Worm (Caenorhabditis elegans) whole organism, early embryonic: Measurements from ENCODE around the gene swt-1.

Experiments used
- B0310.2 ChIP-seq: sonication (generic microtip); optimal IDR thresholded peaks from 2 replicates; lab custom pipeline; 2016; ENCODE audit warnings: mild to moderate bottlenecking, missing genetic modification characterization, missing compliant biosample characterization
- F13C5.2 ChIP-seq: sonication (generic microtip); optimal IDR thresholded peaks from 2 replicates; lab custom pipeline; 2017; ENCODE audit warnings: mild to moderate bottlenecking, missing genetic modification characterization, inconsistent platforms, missing compliant biosample characterization
- aly-1 ChIP-seq: sonication (generic microtip); optimal IDR thresholded peaks from 2 replicates; lab custom pipeline; 2016; ENCODE audit warnings: missing genetic modification characterization, missing compliant biosample characterization
- ama-1 ChIP-seq: fragments of 150-350 bp; optimal IDR thresholded peaks from 2 replicates; lab custom pipeline; 2014
- ceh-13 ChIP-seq: fragments of 200-800 bp; sonication (Bioruptor generic); optimal IDR thresholded peaks from 2 replicates; lab custom pipeline; 2018; ENCODE audit warnings: mild to moderate bottlenecking, missing genetic modification characterization, missing compliant biosample characterization
- ceh-36 ChIP-seq: sonication (generic microtip); optimal IDR thresholded peaks from 2 replicates; lab custom pipeline; 2016; ENCODE audit warnings: missing genetic modification characterization, inconsistent platforms, missing compliant biosample characterization
- ets-7 ChIP-seq: sonication (generic microtip); optimal IDR thresholded peaks from 2 replicates; lab custom pipeline; 2016; ENCODE audit warnings: missing genotype, missing genetic modification characterization, missing compliant biosample characterization
- flt-1 ChIP-seq: fragments of 200-800 bp; sonication (Bioruptor generic); IDR thresholded peaks from 2 replicates; pipeline ENCODE4 v1.3.6; 2022; ENCODE audit warnings: missing genetic modification characterization, missing compliant biosample characterization
- hmbx-1 ChIP-seq: sonication (generic microtip); optimal IDR thresholded peaks from 2 replicates; lab custom pipeline; 2016; ENCODE audit warnings: mild to moderate bottlenecking, missing genetic modification characterization, missing compliant biosample characterization
- hmg-4 ChIP-seq: fragments of 200-800 bp; sonication (Bioruptor generic); optimal IDR thresholded peaks from 2 replicates; lab custom pipeline; 2018; ENCODE audit warnings: mild to moderate bottlenecking, missing genetic modification characterization, missing compliant biosample characterization
- hnd-1 ChIP-seq: sonication (generic microtip); optimal IDR thresholded peaks from 2 replicates; lab custom pipeline; 2016; ENCODE audit warnings: missing genetic modification characterization, missing compliant biosample characterization
- pes-1 ChIP-seq: fragments of 200-800 bp; sonication (Bioruptor generic); IDR thresholded peaks from 2 replicates; pipeline ENCODE4 v1.3.6; 2022; ENCODE audit warnings: missing genetic modification reagents, missing genetic modification characterization, missing compliant biosample characterization
- scrt-1 ChIP-seq: fragments of 200-800 bp; sonication (Bioruptor generic); IDR thresholded peaks from 2 replicates; pipeline ENCODE4 v1.3.6; 2022; ENCODE audit warnings: missing genetic modification characterization, missing compliant biosample characterization
- sea-1 ChIP-seq: fragments of 200-800 bp; sonication (Bioruptor generic); conservative IDR thresholded peaks from 2 replicates; pipeline ENCODE4 v1.3.6; 2022; ENCODE audit warnings: missing genetic modification characterization, missing compliant biosample characterization
- tbx-11 ChIP-seq: fragments of 200-800 bp; sonication (Bioruptor generic); IDR thresholded peaks from 2 replicates; pipeline ENCODE4 v1.3.6; 2022; ENCODE audit warnings: missing genetic modification characterization, missing compliant biosample characterization
- tbx-37 ChIP-seq: fragments of 200-800 bp; sonication (Bioruptor generic); conservative IDR thresholded peaks from 2 replicates; pipeline ENCODE4 v1.3.6; 2022; ENCODE audit warnings: missing genetic modification reagents, missing genetic modification characterization, missing compliant biosample characterization
- tra-4 ChIP-seq: sonication (generic microtip); optimal IDR thresholded peaks from 2 replicates; lab custom pipeline; 2017; ENCODE audit warnings: missing genetic modification characterization, missing compliant biosample characterization

Gene swt-1

DNA sequence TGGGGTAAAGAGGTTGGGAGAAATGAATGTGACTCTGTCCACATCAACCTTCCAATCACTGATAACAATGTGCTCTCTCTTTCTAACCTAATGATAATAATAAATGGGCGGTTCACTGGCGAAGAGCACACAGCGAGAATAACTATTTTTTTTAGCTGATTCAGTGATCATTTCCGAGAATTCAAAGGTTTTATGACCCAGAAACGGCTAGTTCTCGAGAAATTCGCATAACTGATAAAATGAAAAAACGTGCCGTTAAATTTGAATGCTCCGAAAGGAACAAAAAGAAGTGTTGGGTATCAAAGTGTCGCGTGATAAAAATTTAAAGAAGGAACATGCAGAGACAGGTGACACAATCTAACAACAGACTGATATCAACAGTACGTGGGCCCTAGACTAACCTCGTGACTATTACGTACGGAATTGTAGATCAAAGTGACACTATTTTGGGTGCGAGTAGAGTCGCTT lies 11.5 kb upstream of the swt-1 start:
- TF ChIP-seq tbx-11 (no peak), hmbx-1 (tag; lab: Kevin White, UChicago) (no peak)

DNA sequence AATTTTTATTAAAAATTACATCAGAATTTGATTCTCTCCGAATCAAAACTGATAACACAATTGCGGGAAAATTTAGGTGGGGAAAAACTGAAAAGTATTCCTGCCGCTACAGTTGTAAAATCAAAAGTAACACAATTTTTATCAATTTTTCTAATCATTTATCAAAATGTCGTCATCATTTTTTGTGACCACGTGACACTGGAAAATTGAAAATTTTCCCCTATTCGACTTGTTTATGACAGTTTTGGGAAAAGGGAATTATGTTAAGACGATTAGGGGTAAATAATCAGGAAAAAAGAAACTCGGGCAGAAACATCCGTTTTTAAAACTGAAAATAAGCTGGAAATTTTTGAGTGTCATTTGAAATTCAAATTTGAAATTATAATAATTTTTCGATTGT lies 10.5 kb upstream of the swt-1 start:
- TF ChIP-seq ceh-36 = no peak
- no peak for TF ChIP-seq ama-1 (lab: Kevin White, UChicago)
- no peak for TF ChIP-seq tbx-37 (GFP tag; lab: Robert Waterston, UW)
- TF ChIP-seq ceh-13 (GFP tag; lab: Kevin White, UChicago) = no peak
- TF ChIP-seq pes-1 (GFP tag; lab: Robert Waterston, UW) = no peak
- TF ChIP-seq sea-1 (GFP tag; lab: Robert Waterston, UW) = no peak
- TF ChIP-seq tra-4 (tag; lab: Kevin White, UChicago) = no peak

DNA sequence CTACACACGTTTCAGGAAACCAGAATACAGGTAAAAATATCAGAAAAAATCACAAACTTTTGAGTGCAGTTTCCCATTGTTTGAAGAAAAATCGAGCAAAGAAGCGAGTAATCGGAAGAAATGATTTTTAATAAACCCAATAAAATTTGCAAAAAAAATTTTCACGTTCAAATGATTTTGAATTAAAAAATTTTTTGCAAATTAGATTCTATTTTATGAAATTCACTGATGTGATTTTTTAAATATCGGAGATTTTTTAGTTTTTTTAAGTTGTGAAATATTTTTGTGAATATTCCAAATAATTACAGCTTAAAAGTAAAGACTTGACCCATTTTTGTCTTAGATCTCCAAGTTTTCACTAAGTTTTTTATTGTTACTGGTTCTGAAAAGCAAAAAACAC lies 9.1 kb upstream of the swt-1 start, which contains the start of gene pnp-1:
Gene pnp-1, minus strand, starts transcription at position 101 of the 400 bp plus-strand sequence.
- TF ChIP-seq ets-7 (no peak), hmg-4 (GFP tag; lab: Kevin White, UChicago) (no peak), ama-1 (lab: Kevin White, UChicago) (no peak), scrt-1 (no peak), B0310.2 (tag; lab: Kevin White, UChicago) (no peak), ceh-13 (GFP tag; lab: Kevin White, UChicago) (no peak)

DNA sequence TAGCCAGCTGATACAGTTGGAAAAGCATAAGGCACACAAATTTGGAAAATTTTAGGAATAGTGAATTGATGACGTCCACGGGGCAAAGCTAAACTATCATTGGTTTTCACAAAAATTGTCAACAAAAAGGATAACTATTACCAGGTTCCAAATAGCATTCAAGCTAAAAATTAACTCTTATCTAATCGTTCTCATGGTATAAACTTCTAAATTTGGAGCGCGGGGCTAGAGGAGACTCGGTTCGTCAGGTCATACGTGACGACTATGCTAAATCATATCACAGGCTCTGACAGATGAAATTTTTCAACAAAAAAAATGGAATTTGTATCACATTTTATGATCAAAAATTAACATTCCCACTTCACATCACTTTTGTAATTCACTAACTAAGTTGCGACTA lies 8.1 kb upstream of the swt-1 start:
- TF ChIP-seq tra-4 (tag; lab: Kevin White, UChicago) (no peak), hmbx-1 (tag; lab: Kevin White, UChicago) (no peak), ama-1 (lab: Kevin White, UChicago) (no peak), hmg-4 (GFP tag; lab: Kevin White, UChicago) (no peak), flt-1 (GFP tag; lab: Robert Waterston, UW) (no peak), tbx-11 (no peak), B0310.2 (tag; lab: Kevin White, UChicago) (no peak)

DNA sequence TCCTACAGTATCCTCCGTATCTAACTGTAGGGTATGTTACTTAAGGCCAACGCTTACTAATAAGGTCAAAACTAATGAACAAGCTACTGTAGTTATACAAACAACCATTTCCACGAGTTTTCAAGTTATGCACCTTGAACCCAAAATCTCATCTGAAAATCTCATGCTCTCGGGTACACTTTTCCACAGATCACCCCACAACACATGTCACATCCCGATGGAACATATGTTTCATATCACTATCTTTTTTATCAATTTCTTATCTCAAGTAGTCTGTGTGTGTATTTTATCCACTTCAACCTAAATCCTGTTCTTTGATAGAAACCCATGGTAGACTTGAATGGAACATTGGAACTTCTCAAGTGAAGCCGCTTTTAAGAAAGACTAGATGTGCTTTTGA lies 7.0 kb upstream of the swt-1 start:
- TF ChIP-seq flt-1 (GFP tag; lab: Robert Waterston, UW) = no peak
- TF ChIP-seq hnd-1 = no peak
- TF ChIP-seq B0310.2 (tag; lab: Kevin White, UChicago) = no peak
- TF ChIP-seq sea-1 (GFP tag; lab: Robert Waterston, UW) = no peak
- no peak for TF ChIP-seq ets-7
- no peak for TF ChIP-seq scrt-1
- TF ChIP-seq tra-4 (tag; lab: Kevin White, UChicago) = no peak
- no peak for TF ChIP-seq ama-1 (lab: Kevin White, UChicago)
- no peak for TF ChIP-seq ceh-36
- no peak for TF ChIP-seq tbx-11
- no peak for TF ChIP-seq aly-1 (tag; lab: Kevin White, UChicago)
- no peak for TF ChIP-seq F13C5.2 (tag; lab: Kevin White, UChicago)
- no peak for TF ChIP-seq tbx-37 (GFP tag; lab: Robert Waterston, UW)
- TF ChIP-seq pes-1 (GFP tag; lab: Robert Waterston, UW) = no peak
- TF ChIP-seq hmbx-1 (tag; lab: Kevin White, UChicago) = no peak

DNA sequence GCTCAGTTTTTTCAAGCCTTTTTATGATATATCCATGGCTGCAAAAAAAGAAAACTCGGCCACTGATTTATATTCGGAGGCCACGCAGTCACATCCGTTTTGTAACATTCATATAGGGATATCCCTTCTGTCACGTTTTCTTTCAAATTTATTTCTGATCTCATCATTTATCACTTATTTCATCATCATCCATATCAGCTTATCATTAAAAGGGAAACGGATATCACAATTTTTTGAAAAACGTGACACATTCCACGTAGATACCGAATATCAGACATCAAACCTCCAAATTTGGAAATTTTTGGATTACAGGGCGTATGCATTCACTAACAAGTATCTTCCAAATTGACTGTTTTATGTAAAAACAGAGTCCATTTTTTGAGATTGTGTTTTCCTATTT lies 4.6 kb upstream of the swt-1 start:
- TF ChIP-seq tra-4 (tag; lab: Kevin White, UChicago) (no peak), aly-1 (tag; lab: Kevin White, UChicago) (no peak), hnd-1 (no peak), ceh-36 (no peak), sea-1 (GFP tag; lab: Robert Waterston, UW) (no peak), scrt-1 (no peak), F13C5.2 (tag; lab: Kevin White, UChicago) (no peak), ets-7 (no peak), hmbx-1 (tag; lab: Kevin White, UChicago) (no peak), flt-1 (GFP tag; lab: Robert Waterston, UW) (no peak), ama-1 (lab: Kevin White, UChicago) (no peak), pes-1 (GFP tag; lab: Robert Waterston, UW) (no peak), tbx-11 (no peak), hmg-4 (GFP tag; lab: Kevin White, UChicago) (no peak), B0310.2 (tag; lab: Kevin White, UChicago) (no peak), ceh-13 (GFP tag; lab: Kevin White, UChicago) (no peak), tbx-37 (GFP tag; lab: Robert Waterston, UW) (no peak)

DNA sequence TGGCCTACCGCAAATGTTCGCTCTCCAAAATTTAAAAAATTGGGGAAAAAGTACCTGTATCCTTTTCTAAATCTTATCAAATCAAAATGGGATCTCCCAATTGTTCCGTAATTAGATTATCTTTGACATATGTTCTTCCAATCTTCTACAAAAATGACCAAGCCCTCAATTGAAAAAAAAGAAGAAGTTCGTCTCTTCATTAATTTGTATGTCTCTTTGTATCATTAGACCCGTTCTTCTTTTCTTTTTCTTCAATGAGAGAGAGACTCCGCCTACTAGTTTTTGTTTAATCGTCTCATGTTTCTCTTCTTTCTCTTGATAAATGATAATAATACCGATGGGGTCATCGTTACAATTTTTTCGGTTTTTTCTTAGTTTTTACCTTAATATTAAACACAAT lies 4.0 kb upstream of the swt-1 start:
- no peak for TF ChIP-seq tbx-11
- no peak for TF ChIP-seq B0310.2 (tag; lab: Kevin White, UChicago)
- TF ChIP-seq sea-1 (GFP tag; lab: Robert Waterston, UW) = no peak

DNA sequence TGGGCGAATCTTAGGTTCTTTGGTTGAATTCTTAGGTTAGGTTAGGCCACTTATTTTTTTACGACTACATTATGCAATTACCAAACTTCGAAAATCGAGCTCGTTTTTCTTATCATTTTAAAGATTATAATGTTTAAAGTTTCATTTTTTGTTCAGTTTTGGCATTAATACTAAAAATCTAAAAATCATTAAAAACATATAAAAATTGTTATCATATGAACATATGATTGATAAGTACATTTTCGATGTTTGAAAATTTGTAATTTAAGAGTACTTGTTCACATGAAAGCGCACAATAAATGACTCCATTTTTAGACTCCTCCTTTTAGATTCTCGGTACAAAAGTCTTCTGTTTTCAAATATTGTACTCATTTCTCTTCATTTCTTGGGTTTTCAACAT lies 2.2 kb upstream of the swt-1 start:
- TF ChIP-seq sea-1 (GFP tag; lab: Robert Waterston, UW) = no peak
- no peak for TF ChIP-seq F13C5.2 (tag; lab: Kevin White, UChicago)
- no peak for TF ChIP-seq ets-7
- no peak for TF ChIP-seq aly-1 (tag; lab: Kevin White, UChicago)
- no peak for TF ChIP-seq hmg-4 (GFP tag; lab: Kevin White, UChicago)
- no peak for TF ChIP-seq hmbx-1 (tag; lab: Kevin White, UChicago)
- no peak for TF ChIP-seq tbx-11
- no peak for TF ChIP-seq hnd-1
- no peak for TF ChIP-seq pes-1 (GFP tag; lab: Robert Waterston, UW)
- TF ChIP-seq flt-1 (GFP tag; lab: Robert Waterston, UW) = no peak
- TF ChIP-seq ceh-36 = no peak
- no peak for TF ChIP-seq ama-1 (lab: Kevin White, UChicago)
- no peak for TF ChIP-seq B0310.2 (tag; lab: Kevin White, UChicago)
- TF ChIP-seq tbx-37 (GFP tag; lab: Robert Waterston, UW) = no peak
- no peak for TF ChIP-seq tra-4 (tag; lab: Kevin White, UChicago)
- TF ChIP-seq ceh-13 (GFP tag; lab: Kevin White, UChicago) = no peak
